Worm (Caenorhabditis elegans): Measurements from ENCODE around the gene C01B10.7.

ce11 chrIV:6646905-6647304 is 8.5 kb downstream of the C01B10.7 start:
- TF ChIP-seq nhr-11 (tag; optimal IDR thresholded peaks at IDR 0.05): no peak
- no peak for TF ChIP-seq sma-9 (GFP tag; optimal IDR thresholded peaks at IDR 0.05)
- no peak for TF ChIP-seq sma-9 (tag; optimal IDR thresholded peaks at IDR 0.05)
- no peak for TF ChIP-seq unc-55 (GFP tag; optimal IDR thresholded peaks at IDR 0.05)

Data from whole organism, L2 larva.